Comparison of ENCODE assay signal across 2 fruit fly cellular contexts in the genomic region with DNA sequence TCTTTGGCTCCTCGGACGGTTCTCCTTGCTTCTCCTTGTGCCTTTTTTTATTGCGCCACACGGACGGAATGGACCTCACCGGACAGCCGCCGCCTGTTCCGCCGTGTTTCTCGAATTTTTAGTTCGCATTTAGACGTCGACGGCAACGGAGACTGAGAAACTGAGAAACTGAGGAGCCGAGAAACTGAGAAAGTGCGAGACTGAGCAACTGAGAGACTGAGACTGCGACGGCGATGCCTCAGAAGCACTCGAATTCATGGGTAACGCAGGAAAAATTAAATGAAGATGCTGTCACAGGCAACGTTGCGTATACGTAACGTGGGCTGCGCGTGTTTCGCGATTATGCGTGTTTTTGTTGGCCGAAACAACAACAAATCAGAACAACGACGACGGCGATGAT.
A peak's percentile ranks its signal among the peaks of the same experiment; 100 is the strongest.
TF ChIP-seq lines count a peak whose summit lies in the region.

No protein-coding gene starts in this region.

- TF ChIP-seq CTCF in whole organism, embryonic (GFP tag; optimal IDR thresholded peaks at IDR 0.05; lab: Kevin White, UChicago), result no peak

TF ChIP-seq in whole organism, embryonic, 481 proteins besides CTCF, POLR2A, EP300 and RAD21:
- TF ChIP-seq Pdp1 (GFP tag; optimal IDR thresholded peaks at IDR 0.05; lab: Kevin White, UChicago) (peak in 1 of 2 experiments; percentile 29), CG16815 (GFP tag; optimal IDR thresholded peaks at IDR 0.05; lab: Kevin White, UChicago) (no peak), CG8281 (tag; optimal IDR thresholded peaks at IDR 0.05; lab: Kevin White, UChicago) (peak; percentile 92)

TF ChIP-seq in whole organism, prepupa, 60 proteins besides CTCF, POLR2A, EP300 and RAD21:
- TF ChIP-seq Blimp-1 (GFP tag; optimal IDR thresholded peaks at IDR 0.05; lab: Kevin White, UChicago), result no peak
- no peak for TF ChIP-seq CG3919 (GFP tag; optimal IDR thresholded peaks at IDR 0.05; lab: Kevin White, UChicago)
- peak; percentile 19 for TF ChIP-seq svp (GFP tag; lab: Kevin White, UChicago)
